Fruit fly (Drosophila melanogaster) whole organism, wandering third instar larva: ENCODE results near the gene Dsp1.

ENCODE experiments used
- Vsx2 ChIP-seq: fragments of 200-300, 225-300 bp; sonication (Bioruptor generic); optimal IDR thresholded peaks from 2 replicates; lab custom pipeline; 2018; ENCODE audit warnings: missing biosample characterization, missing genetic modification characterization; ENCODE audit not compliant: partially characterized antibody
- dl ChIP-seq, 2 experiments: fragments of 175-275, 200-275 bp in 1 of 2; fragments of 200-275 bp in 1 of 2; sonication (Bioruptor generic); optimal IDR thresholded peaks; lab custom pipeline; 2018; ENCODE audit warnings: mild to moderate bottlenecking in 2 of 2, missing biosample characterization in 2 of 2, missing genetic modification characterization in 2 of 2, moderate library complexity in 2 of 2; ENCODE audit not compliant: partially characterized antibody in 2 of 2, insufficient read depth in 1 of 2
- dmrt93B ChIP-seq: fragments of 200-800 bp; sonication (Bioruptor generic); optimal IDR thresholded peaks from 2 replicates; lab custom pipeline; 2018; ENCODE audit warnings: missing biosample characterization, mild to moderate bottlenecking, missing genetic modification characterization
- fru ChIP-seq: fragments of 200-800 bp; sonication (Bioruptor generic); optimal IDR thresholded peaks from 3 replicates; lab custom pipeline; 2016; ENCODE audit warnings: missing biosample characterization, mild to moderate bottlenecking, missing genetic modification characterization
- h ChIP-seq: fragments of 200-800 bp; sonication (Bioruptor generic); optimal IDR thresholded peaks from 3 replicates; lab custom pipeline; 2016; ENCODE audit warnings: missing biosample characterization, mild to moderate bottlenecking, missing genetic modification characterization

DNA sequence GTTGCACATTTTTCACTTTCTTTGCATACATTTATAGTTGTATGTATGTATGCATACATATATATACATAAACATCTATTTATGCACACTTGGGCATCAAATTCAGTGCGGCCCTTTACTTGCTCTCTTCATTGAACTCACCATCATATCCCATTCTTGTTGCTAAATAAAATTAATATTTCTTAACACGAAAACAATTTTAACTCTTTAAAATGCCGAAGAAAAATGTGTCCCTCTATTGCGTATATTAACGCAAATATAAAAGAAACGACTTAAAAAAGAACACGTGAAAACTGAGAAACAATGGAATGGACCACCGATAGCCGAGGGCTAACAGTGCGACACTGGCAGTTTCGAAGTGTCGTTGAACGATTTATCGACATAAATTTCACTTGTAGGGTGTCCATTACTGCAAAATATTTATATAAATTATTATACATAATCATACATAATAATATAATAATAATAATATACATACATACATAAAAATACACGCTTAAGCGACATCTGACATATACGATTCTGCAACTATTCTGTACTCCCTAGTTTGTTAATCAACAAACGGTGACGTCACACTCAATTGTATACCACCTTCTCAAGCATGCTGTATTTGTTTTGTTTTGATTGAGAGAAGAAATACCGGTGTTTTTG, 25.4 kb downstream of the Dsp1 start, which contains the start of the genes U2af50 and PIG-Q:
- no peak for TF ChIP-seq dmrt93B (GFP tag; lab: Kevin White, UChicago)
- TF ChIP-seq dl (GFP tag; optimal IDR thresholded peaks at IDR 0.05; lab: Kevin White, UChicago; ENCODE audit: insufficient read depth in 1 of 2, partially characterized antibody in 2 of 2), result no peak
- TF ChIP-seq fru (GFP tag; lab: Kevin White, UChicago), result no peak
- no peak for TF ChIP-seq h (GFP tag; lab: Kevin White, UChicago)
- TF ChIP-seq Vsx2 (GFP tag; lab: Kevin White, UChicago), result no peak
